Fruit fly (Drosophila melanogaster) whole organism: ENCODE results near the gene CG31928.

Experiments
- CG8478 ChIP-seq: fragments of >200 bp; optimal IDR thresholded peaks from 2 replicates; lab custom pipeline; 2018; ENCODE audit warnings: inconsistent platforms
- pan ChIP-seq: fragments of >200 bp; optimal IDR thresholded peaks from 2 replicates; lab custom pipeline; 2017
- psq ChIP-seq: fragments of >200 bp; optimal IDR thresholded peaks from 2 replicates; lab custom pipeline; 2017
- usp ChIP-seq: fragments of >200 bp; optimal IDR thresholded peaks from 2 replicates; lab custom pipeline; 2017; ENCODE audit warnings: missing biosample characterization, missing genetic modification characterization, mixed read lengths

DNA sequence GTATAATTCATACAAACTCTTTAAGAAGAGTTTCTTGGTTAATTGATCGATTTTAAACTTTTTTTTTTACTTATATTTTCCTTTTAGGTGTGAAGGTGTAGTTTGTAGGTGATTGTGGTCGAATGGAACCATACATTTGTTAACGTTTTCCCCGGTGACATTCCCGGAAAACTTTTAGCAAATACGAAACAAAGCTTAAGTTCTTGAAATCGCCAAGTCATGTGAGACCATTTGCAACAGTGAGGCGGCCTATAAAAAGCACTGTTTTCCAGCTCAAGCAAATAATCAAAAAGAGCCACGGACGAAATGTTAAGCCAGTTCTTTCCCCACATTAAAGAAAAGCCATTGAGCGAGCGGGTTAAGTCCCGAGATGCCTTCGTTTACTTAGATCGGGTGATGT, 30.3 kb downstream of the CG31928 start, which contains the start of gene Or22b:
- TF ChIP-seq psq (lab: Kevin White, UChicago) (no peak), CG8478 (lab: Kevin White, UChicago) (no peak), pan (lab: Kevin White, UChicago) (no peak), usp (GFP tag; lab: Kevin White, UChicago) (no peak)
